Worm (Caenorhabditis elegans): ENCODE measurements around the gene srg-69.

DNA sequence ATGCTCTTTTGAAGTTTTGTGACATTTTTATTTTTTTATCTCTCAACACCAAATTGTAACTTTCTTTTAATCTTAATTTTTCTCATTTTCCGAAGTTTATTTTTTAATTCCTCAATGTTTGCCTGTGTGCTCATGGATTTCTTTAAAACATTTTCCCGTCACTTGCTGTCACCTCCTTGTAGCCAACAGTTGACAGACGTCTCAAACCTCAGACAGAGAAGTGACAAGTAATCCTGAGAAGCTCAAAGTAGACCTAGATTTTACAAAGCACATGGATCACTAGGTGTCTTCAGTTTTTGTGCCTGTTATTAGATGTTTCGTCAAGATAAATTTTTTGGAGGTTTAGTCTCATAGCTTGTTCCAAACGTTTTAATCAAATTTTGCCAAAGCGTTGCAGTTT, 45.8 kb upstream of the srg-69 start:
- TF ChIP-seq T22C8.4 (GFP tag; IDR thresholded peaks at IDR 0.05) (no peak), ztf-29 (GFP tag; IDR thresholded peaks at IDR 0.05) (no peak), tab-1 (GFP tag; IDR thresholded peaks at IDR 0.05) (no peak), cog-1 (tag; optimal IDR thresholded peaks at IDR 0.05) (no peak), ref-1 (GFP tag; conservative IDR thresholded peaks at IDR 0.05) (no peak), flt-1 (GFP tag; IDR thresholded peaks at IDR 0.05) (no peak), klf-2 (GFP tag; conservative IDR thresholded peaks at IDR 0.05) (no peak)

Measured in whole organism, midembryonic.